Worm (Caenorhabditis elegans): Measurements from ENCODE around the gene Y51H7C.12.

DNA sequence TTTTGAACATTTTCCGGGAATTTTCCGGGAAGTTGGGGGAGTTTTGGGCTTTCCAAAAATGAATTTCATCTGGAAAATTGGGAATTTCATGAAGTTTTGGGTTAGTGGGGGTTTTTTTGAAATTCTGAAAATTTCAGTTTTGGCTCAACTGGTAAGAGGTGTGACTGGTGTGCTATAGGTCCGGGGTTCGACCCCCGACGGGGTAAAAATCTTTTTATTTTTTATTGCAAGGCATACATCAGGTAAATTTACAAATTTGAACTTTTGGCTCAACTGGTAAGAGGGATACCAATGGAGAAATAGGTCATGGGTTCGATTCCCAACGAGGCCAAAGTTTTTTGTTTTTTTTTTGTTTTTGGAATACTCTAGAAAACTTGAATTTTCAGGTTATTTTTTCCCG, 35.1 kb upstream of the Y51H7C.12 start:
- no peak for TF ChIP-seq hlh-8 (tag; optimal IDR thresholded peaks at IDR 0.05)
- no peak for TF ChIP-seq pqm-1 (tag; optimal IDR thresholded peaks at IDR 0.05)
- no peak for TF ChIP-seq ets-4 (tag; optimal IDR thresholded peaks at IDR 0.05)
- TF ChIP-seq ceh-6 (GFP tag; optimal IDR thresholded peaks at IDR 0.05) = no peak
- TF ChIP-seq nfya-1 (tag; optimal IDR thresholded peaks at IDR 0.05) = no peak
- no peak for TF ChIP-seq pha-4 (tag; optimal IDR thresholded peaks at IDR 0.05)
- no peak for TF ChIP-seq dve-1 (tag; optimal IDR thresholded peaks at IDR 0.05)
- TF ChIP-seq pat-9 (tag; optimal IDR thresholded peaks at IDR 0.05) = no peak
- TF ChIP-seq ceh-31 (tag; optimal IDR thresholded peaks at IDR 0.05) = no peak
- no peak for TF ChIP-seq unc-86 (tag; optimal IDR thresholded peaks at IDR 0.05)
- TF ChIP-seq F13H6.1 (tag; optimal IDR thresholded peaks at IDR 0.05) = no peak

All from whole organism, late embryonic.